Worm (Caenorhabditis elegans) whole organism, L4/young adult: ENCODE data around the gene srv-9.

ENCODE experiments used
- W03F9.2 ChIP-seq: fragments of 150-350 bp; optimal IDR thresholded peaks from 2 replicates; lab custom pipeline; 2014; ENCODE audit warnings: missing biosample characterization, missing genetic modification characterization
- dao-5 ChIP-seq: sonication (generic microtip); optimal IDR thresholded peaks from 2 replicates; lab custom pipeline; 2016; ENCODE audit warnings: missing genotype, missing genetic modification characterization, moderate library complexity, missing compliant biosample characterization
- him-1 ChIP-seq: sonication (generic microtip); optimal IDR thresholded peaks from 2 replicates; lab custom pipeline; 2016; ENCODE audit warnings: missing genotype, missing genetic modification reagents, missing genetic modification characterization, missing compliant biosample characterization

DNA sequence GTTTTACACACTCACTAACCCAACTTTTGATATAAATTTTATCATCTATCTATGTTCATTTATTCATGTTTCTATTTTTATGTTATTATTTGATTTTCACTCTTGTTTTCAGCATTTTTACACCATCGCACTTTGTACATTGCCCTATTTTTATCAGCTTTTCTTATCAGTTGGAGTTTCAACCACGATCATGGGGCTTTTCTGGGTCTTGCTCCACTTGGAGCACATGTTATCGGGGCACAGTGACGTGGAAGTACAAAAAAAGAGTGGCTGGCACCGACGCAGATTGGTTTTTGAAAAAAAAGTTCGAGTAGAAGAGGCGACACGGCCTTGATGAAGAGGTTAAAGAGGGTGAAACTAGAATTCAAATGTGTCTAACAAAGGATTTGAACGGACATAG is 45.8 kb downstream of the srv-9 start:
- TF ChIP-seq him-1 (tag; lab: Kevin White, UChicago): no peak
- TF ChIP-seq W03F9.2: no peak
- no peak for TF ChIP-seq dao-5 (tag; lab: Kevin White, UChicago)
